Fruit fly (Drosophila melanogaster) whole organism, prepupa: ENCODE measurements around the gene CG10588.

Experiments
- CG11902 ChIP-seq: fragments of 200-800 bp; sonication (Bioruptor generic); optimal IDR thresholded peaks from 3 replicates; lab custom pipeline; 2016; ENCODE audit warnings: missing biosample characterization, missing genetic modification characterization
- CG16779 ChIP-seq: fragments of 200-800 bp; sonication (Bioruptor generic); optimal IDR thresholded peaks from 3 replicates; lab custom pipeline; 2017; ENCODE audit warnings: missing biosample characterization, mild to moderate bottlenecking, missing genetic modification characterization
- CG32006 ChIP-seq: fragments of 200-800 bp; sonication (Bioruptor generic); optimal IDR thresholded peaks from 3 replicates; lab custom pipeline; 2017; ENCODE audit warnings: missing biosample characterization, mild to moderate bottlenecking, missing genetic modification characterization
- Eip93F ChIP-seq: fragments of 200-800 bp; sonication (Bioruptor generic); optimal IDR thresholded peaks from 2 replicates; lab custom pipeline; 2016; ENCODE audit warnings: missing biosample characterization, mild to moderate bottlenecking, missing genetic modification characterization
- Gug ChIP-seq: fragments of 200-800 bp; sonication (Bioruptor generic); IDR thresholded peaks from 2 replicates; pipeline ENCODE4 v1.3.6; 2022; ENCODE audit warnings: missing biosample characterization, missing genetic modification characterization
- OdsH ChIP-seq: fragments of 200-800 bp; sonication (Bioruptor generic); optimal IDR thresholded peaks from 3 replicates; lab custom pipeline; 2016; ENCODE audit warnings: missing biosample characterization, missing genetic modification characterization
- Sox102F ChIP-seq: fragments of 200-800 bp; sonication (Bioruptor generic); optimal IDR thresholded peaks from 2 replicates; lab custom pipeline; 2016; ENCODE audit warnings: missing biosample characterization, mild to moderate bottlenecking, missing genetic modification characterization
- Sox14 ChIP-seq: fragments of 200-800 bp; sonication (Bioruptor generic); optimal IDR thresholded peaks from 3 replicates; lab custom pipeline; 2016; ENCODE audit warnings: missing biosample characterization, missing genetic modification characterization
- dsx ChIP-seq: fragments of 200-800 bp; optimal IDR thresholded peaks from 3 replicates; lab custom pipeline; 2019; ENCODE audit warnings: missing biosample characterization, mild to moderate bottlenecking, missing genetic modification characterization, moderate library complexity; ENCODE audit not compliant: poor library complexity, severe bottlenecking
- pdm3 ChIP-seq: fragments of 200-800 bp; sonication (Bioruptor generic); optimal IDR thresholded peaks from 3 replicates; lab custom pipeline; 2016; ENCODE audit warnings: missing biosample characterization, missing genetic modification characterization
- salr ChIP-seq, 2 experiments: fragments of 200-800 bp; sonication (Bioruptor generic); optimal IDR thresholded peaks; 3 replicates each; lab custom pipeline; 2016 to 2018; ENCODE audit warnings: missing biosample characterization in 2 of 2, missing genetic modification characterization in 2 of 2, mild to moderate bottlenecking in 1 of 2

DNA sequence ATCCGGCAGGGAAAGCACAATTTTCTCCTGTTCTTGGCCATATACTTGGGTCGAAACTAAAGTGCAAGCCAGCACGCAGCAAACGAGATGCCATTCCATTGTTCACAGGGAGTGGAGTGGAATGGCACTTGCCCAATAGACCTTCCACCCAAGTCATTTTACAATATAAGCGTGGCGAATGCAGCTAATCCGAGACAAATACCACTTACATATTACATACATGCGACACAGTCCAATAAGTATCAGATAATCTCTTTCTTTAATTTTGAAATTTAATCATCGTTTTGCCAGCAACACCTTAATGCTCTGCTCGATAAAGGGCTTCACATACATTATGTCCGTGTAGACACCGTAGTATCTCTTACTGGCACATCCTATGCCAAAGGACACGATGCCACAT is 4.6 kb downstream of the CG10588 start, which contains the start of gene CG11037:
- no peak for TF ChIP-seq dsx
- no peak for TF ChIP-seq CG16779
- TF ChIP-seq Sox14 (GFP tag; lab: Kevin White, UChicago) = no peak
- no peak for TF ChIP-seq salr (GFP tag; optimal IDR thresholded peaks at IDR 0.05; lab: Kevin White, UChicago)
- no peak for TF ChIP-seq Gug (GFP tag; lab: Robert Waterston, UW)
- TF ChIP-seq Sox102F (GFP tag; lab: Kevin White, UChicago) = no peak
- no peak for TF ChIP-seq CG32006 (GFP tag; lab: Kevin White, UChicago)
- TF ChIP-seq OdsH (GFP tag; lab: Kevin White, UChicago) = no peak
- TF ChIP-seq CG11902 = no peak
- no peak for TF ChIP-seq pdm3 (GFP tag; lab: Kevin White, UChicago)
- no peak for TF ChIP-seq Eip93F (GFP tag; lab: Kevin White, UChicago)
